Worm (Caenorhabditis elegans) whole organism, L4/young adult: ENCODE data around the gene F31D4.5.

ENCODE experiments used
- W03F9.2 ChIP-seq: fragments of 150-350 bp; optimal IDR thresholded peaks from 2 replicates; lab custom pipeline; 2014; ENCODE audit warnings: missing biosample characterization, missing genetic modification characterization
- dao-5 ChIP-seq: sonication (generic microtip); optimal IDR thresholded peaks from 2 replicates; lab custom pipeline; 2016; ENCODE audit warnings: missing genotype, missing genetic modification characterization, moderate library complexity, missing compliant biosample characterization
- him-1 ChIP-seq: sonication (generic microtip); optimal IDR thresholded peaks from 2 replicates; lab custom pipeline; 2016; ENCODE audit warnings: missing genotype, missing genetic modification reagents, missing genetic modification characterization, missing compliant biosample characterization

DNA sequence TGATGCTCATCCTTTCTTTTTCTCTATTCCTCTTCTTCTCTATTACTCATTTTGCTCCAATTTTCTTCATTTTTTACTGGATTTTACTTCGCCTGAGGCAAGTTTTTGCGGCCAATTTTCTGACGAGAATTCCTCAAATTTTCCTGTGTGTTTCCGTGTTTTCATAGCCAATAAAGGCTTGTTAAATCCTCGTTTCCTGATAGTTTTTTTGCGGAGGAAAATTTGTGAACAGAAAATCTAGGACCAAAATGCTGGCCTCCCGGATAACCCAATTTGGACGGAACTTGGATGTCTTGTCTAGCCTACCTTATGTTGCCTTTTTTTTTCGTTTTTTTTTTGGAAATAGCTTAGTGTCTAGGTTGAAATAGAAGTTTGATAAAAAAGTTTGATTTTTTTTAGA is 40.2 kb upstream of the F31D4.5 start:
- TF ChIP-seq W03F9.2 (no peak), him-1 (tag; lab: Kevin White, UChicago) (no peak), dao-5 (tag; lab: Kevin White, UChicago) (no peak)
